Worm (Caenorhabditis elegans) whole organism, L1 larva: ENCODE data around the gene col-74.

Experiments used
- alr-1 ChIP-seq: fragments of 200-800 bp; sonication (Bioruptor generic); optimal IDR thresholded peaks from 2 replicates; lab custom pipeline; 2018; ENCODE audit warnings: borderline replicate concordance, mild to moderate bottlenecking, missing genetic modification characterization, missing compliant biosample characterization
- ama-1 ChIP-seq: fragments of 150-350 bp; optimal IDR thresholded peaks from 2 replicates; lab custom pipeline; 2014
- mdl-1 ChIP-seq, 2 experiments: fragments of 150-350 bp; optimal IDR thresholded peaks; 2 replicates each; lab custom pipeline; 2014 to 2017; ENCODE audit warnings: missing biosample characterization in 2 of 2, missing genetic modification characterization in 2 of 2, inconsistent platforms in 1 of 2
- nhr-12 ChIP-seq: sonication (generic microtip); optimal IDR thresholded peaks from 2 replicates; lab custom pipeline; 2017; ENCODE audit warnings: missing biosample characterization, missing genetic modification characterization
- nhr-71 ChIP-seq: sonication (generic microtip); optimal IDR thresholded peaks from 2 replicates; lab custom pipeline; 2016; ENCODE audit warnings: mild to moderate bottlenecking, missing genetic modification characterization, moderate library complexity, missing compliant biosample characterization
- pqm-1 ChIP-seq: sonication (generic microtip); optimal IDR thresholded peaks from 3 replicates; lab custom pipeline; 2017; ENCODE audit warnings: missing biosample characterization, missing genetic modification characterization
- tbx-2 ChIP-seq: sonication (generic microtip); optimal IDR thresholded peaks from 2 replicates; lab custom pipeline; 2016; ENCODE audit warnings: missing genetic modification characterization, missing compliant biosample characterization
- unc-62 ChIP-seq: fragments of 150-350 bp; optimal IDR thresholded peaks from 2 replicates; lab custom pipeline; 2014; ENCODE audit warnings: missing biosample characterization, missing genetic modification reagents, missing genetic modification characterization

ce11 chrII:5872414-5872813, 42.2 kb downstream of the col-74 start:
- no peak for TF ChIP-seq nhr-12 (tag; lab: Kevin White, UChicago)
- TF ChIP-seq nhr-71, result no peak
- no peak for TF ChIP-seq ama-1
- no peak for TF ChIP-seq pqm-1 (tag; lab: Kevin White, UChicago)
- TF ChIP-seq unc-62 (GFP tag; lab: Kevin White, UChicago), result no peak
- TF ChIP-seq alr-1, result no peak
- no peak for TF ChIP-seq mdl-1 (tag; optimal IDR thresholded peaks at IDR 0.05; lab: Kevin White, UChicago)
- TF ChIP-seq tbx-2 (tag; lab: Kevin White, UChicago), result no peak
